Fruit fly (Drosophila melanogaster) whole organism, wandering third instar larva: ENCODE measurements around the gene CG18233.

Source experiments
- Vsx2 ChIP-seq: fragments of 200-300, 225-300 bp; sonication (Bioruptor generic); optimal IDR thresholded peaks from 2 replicates; lab custom pipeline; 2018; ENCODE audit warnings: missing biosample characterization, missing genetic modification characterization; ENCODE audit not compliant: partially characterized antibody
- pan ChIP-seq: fragments of >200 bp; optimal IDR thresholded peaks from 2 replicates; lab custom pipeline; 2017
- psq ChIP-seq: fragments of 200-800 bp; sonication (Bioruptor generic); optimal IDR thresholded peaks from 3 replicates; lab custom pipeline; 2017; ENCODE audit warnings: missing biosample characterization, mild to moderate bottlenecking, missing genetic modification characterization, moderate library complexity
- rgr ChIP-seq: fragments of 200-800 bp; sonication (Bioruptor generic); optimal IDR thresholded peaks from 3 replicates; lab custom pipeline; 2016; ENCODE audit warnings: missing biosample characterization, mild to moderate bottlenecking, missing genetic modification characterization

dm6 chr3L:18633084-18633483, 27.8 kb downstream of the CG18233 start:
- no peak for TF ChIP-seq pan (lab: Kevin White, UChicago)
- peak; percentile 17 for TF ChIP-seq Vsx2
- no peak for TF ChIP-seq psq (GFP tag; lab: Kevin White, UChicago)
- TF ChIP-seq rgr (GFP tag; lab: Kevin White, UChicago): no peak
